Fruit fly (Drosophila melanogaster) ovary, adult (tissue): Measurements from ENCODE around the gene lgs.

ENCODE experiments used
- CG17801 ChIP-seq: fragments of 200-800 bp; optimal IDR thresholded peaks from 2 replicates; lab custom pipeline; 2019; ENCODE audit warnings: missing biosample characterization, mild to moderate bottlenecking, missing genetic modification characterization, moderate library complexity; ENCODE audit not compliant: partially characterized antibody

The lgs gene

DNA sequence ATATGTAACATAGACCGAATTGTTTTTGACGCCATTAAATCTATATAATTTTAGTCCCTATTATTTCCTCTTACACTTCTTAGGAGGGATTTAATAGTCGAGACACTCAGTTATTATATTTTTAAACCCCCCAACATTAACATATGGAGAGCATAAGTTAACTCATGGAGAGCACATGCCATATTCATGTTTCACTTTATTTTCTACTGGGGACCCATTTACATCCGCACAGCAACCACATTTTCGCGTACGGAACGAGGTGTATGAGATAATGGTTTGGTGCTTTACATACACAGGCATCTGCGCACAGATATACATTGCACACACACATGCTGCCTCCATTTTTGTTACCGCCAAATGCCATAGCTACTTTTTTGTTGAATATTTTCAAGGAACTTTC, 32.2 kb downstream of the lgs start:
- TF ChIP-seq CG17801 (GFP tag; lab: Kevin White, UChicago), result no peak

- TF ChIP-seq CG17801 (GFP tag; lab: Kevin White, UChicago), result no peak
Observed at dm6 chr4:406843-407242, 36.9 kb downstream of the lgs start.

- TF ChIP-seq CG17801 (GFP tag; lab: Kevin White, UChicago), result no peak
Observed at dm6 chr4:406330-406729, 37.4 kb downstream of the lgs start.

DNA sequence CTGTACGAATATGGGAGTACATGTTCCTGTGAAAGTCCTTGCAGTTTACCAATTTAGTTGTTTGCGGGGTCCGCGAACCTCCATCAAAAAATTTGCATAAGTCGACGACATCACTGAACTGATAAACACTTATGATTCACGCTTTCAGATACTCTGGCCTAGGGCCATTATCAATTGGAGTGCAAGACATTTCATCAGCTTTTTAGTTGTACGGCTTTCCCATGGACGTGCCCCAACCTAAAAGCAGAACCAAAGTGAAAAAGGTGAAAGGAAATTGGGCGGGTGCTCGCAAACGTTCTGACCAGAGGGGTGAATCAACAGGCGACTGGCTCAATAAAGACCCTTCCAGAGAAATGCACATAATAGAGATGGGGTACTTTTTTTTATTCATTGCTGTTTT, 38.5 kb downstream of the lgs start:
- no peak for TF ChIP-seq CG17801 (GFP tag; lab: Kevin White, UChicago)

dm6 chr4:404325-404724, 39.4 kb downstream of the lgs start:
- no peak for TF ChIP-seq CG17801 (GFP tag; lab: Kevin White, UChicago)

- no peak for TF ChIP-seq CG17801 (GFP tag; lab: Kevin White, UChicago)
Observed at dm6 chr4:402928-403575, 40.7 kb downstream of the lgs start.

DNA sequence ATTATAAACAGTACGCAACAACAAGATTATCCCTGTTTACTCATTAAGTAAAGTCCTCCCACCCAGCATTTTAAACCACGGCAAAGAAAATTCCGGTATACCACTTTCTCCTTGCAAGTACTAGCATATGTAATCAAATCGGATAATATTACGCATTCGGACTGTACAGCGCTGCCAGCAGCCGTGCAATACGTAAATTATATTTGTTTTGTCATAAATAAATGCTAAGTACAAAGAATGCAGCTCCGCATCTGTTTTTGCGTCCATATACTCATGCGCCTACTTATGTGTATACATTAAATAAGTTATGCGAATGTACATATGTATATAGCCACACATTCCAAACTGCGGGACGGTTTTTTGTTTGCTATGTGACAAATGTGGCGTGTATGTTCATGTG, 45.2 kb downstream of the lgs start:
- no peak for TF ChIP-seq CG17801 (GFP tag; lab: Kevin White, UChicago)

DNA sequence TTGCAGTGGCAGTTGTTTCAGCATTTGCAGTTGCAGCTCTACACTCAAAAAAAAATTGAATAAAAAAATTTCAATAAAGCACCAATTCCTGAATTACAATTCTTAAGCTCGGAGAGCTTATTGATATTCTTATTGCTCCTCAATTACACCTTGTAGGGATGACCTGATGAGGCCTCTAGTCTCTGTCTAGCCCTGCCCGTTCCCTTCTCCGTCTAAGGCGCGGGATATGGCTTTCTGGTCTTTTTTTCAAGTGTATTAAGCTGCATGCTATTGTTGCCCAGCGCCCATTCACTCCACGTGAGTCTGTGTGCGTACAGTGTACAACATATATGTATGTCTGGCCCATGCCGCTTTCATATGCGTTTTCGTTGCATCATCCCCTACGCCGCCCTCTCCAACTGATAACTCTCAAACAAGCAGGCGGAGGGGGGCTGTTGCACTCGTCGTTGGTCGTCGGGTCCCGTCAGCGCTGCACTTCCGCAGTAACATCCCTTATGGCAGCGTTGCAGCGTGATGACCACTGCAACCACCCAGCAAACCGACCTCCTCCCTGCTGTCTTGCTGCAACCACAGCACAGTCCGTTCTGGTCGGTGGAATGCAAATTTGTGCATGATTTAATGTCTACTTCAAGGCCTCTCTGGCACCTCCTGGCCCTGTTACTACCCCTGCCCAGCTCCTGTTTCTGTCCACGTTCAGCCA, 47.7 kb downstream of the lgs start:
- no peak for TF ChIP-seq CG17801 (GFP tag; lab: Kevin White, UChicago)

DNA sequence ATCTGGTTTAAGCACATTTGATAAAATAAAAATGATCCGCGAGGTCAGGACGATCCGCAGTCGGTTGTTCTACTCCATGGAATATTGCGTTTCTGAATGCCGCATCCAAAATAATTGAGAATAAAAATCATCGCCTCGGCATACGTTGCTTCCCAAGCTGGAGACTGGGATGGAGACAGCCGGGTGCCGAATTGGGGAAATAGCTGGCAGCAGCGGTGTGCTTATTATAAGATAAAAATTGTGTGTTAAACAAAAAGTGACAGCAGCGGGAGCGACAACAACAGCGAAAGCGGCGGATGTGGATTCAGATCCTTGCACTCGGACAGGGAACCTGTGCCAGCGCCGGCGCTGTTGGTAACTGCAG, 48.2 kb downstream of the lgs start, which contains the start of gene dati:
Gene dati, minus strand, starts transcription at position 101 of the 364 bp plus-strand sequence.
- TF ChIP-seq CG17801 (GFP tag; lab: Kevin White, UChicago), result no peak

DNA sequence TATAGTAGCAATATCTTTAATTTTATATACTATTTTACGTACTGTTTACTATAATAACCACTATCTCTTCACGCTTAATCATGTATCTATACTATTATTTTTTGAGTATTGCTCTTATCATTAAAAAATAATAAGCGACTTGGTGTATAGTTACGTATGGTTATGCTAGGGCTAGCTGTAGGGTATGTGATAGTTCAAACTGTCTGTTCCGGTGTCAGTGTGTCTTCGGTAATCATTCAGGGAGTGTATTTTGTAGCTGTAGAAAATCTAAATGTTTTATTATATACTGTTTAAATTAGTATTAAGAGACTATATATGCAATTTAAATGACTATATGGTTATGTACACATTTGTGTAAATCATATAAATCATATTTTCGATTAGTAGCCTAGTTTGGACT, 49.3 kb downstream of the lgs start:
- TF ChIP-seq CG17801 (GFP tag; lab: Kevin White, UChicago), result no peak

DNA sequence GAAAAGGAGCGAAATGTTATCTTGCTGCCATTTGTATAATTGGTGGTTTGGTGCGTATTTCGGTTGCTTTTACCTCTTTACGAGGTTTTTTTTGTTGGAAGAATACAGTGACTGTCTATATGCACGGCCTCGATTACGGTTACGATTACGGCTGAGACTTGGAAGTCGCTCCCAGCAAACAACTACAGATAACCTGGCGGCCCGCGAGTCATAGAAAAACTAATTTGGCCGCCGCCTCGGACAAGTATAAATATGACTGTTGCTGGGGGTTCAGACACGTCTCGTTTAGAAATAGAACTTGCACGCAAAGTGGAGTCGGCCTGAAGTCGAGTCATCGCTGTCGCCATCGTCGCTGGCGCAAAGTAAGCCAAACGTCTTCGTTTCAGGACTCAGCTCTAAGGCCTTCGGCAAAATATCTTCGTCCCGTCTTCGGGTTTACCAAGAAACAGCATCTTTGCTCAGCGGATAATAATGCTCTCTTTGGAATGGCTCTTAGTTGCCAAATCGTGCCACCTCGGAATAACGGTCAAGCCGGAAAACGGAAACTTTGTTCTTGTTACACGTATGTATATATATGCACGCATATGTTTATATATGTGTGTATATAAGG, 50.4 kb downstream of the lgs start:
- TF ChIP-seq CG17801 (GFP tag; lab: Kevin White, UChicago), result no peak

DNA sequence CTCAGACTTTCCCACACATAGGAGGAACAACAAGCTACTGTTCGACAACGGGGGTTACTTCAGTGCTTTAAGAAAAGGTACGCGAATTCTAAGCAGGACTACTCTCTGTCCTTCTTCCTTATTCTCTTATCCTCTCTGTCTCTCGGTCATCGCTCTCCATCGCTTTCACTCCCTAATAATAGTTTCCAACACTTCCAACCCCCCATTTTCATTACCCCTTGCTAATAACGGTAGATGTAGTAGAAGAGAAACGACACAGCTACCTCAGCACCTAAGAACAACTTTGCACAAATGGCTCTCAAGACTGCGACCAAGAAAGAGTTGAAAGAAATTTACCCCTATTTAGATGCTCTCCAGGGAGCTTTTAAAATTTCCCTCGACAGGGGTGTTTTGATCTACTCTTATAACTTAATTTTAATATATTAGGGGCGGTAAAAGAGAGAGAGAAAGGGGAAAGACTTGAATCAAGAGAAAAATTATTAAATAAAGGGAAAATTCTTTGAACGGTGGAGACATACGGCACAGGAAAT, 54.9 kb downstream of the lgs start:
- TF ChIP-seq CG17801 (GFP tag; lab: Kevin White, UChicago), result no peak
